Worm (Caenorhabditis elegans): ENCODE measurements around the gene smf-1.

Gene smf-1

ce11 chrX:6682683-6683082 lies 40.2 kb downstream of the smf-1 start, which contains the start of gene F38B6.8:
TSS of gene F38B6.8 (minus strand) at chrX:6682783.
- TF ChIP-seq ceh-19 (GFP tag; optimal IDR thresholded peaks at IDR 0.05): no peak
- TF ChIP-seq sox-2 (GFP tag; IDR thresholded peaks at IDR 0.05): no peak
- no peak for TF ChIP-seq hlh-13 (GFP tag; optimal IDR thresholded peaks at IDR 0.05)
- TF ChIP-seq ets-4 (tag; optimal IDR thresholded peaks at IDR 0.05): no peak
- TF ChIP-seq ceh-34 (tag; optimal IDR thresholded peaks at IDR 0.05): no peak
- TF ChIP-seq K09A11.1 (tag; optimal IDR thresholded peaks at IDR 0.05; ENCODE audit: insufficient read depth): no peak
- TF ChIP-seq sox-4 (tag; optimal IDR thresholded peaks at IDR 0.05): no peak
- TF ChIP-seq hlh-8 (tag; optimal IDR thresholded peaks at IDR 0.05): no peak

ce11 chrX:6674333-6674919 lies 48.4 kb downstream of the smf-1 start, which contains the start of gene F38B6.4:
TSS of gene F38B6.4 (plus strand) at chrX:6674869.
- TF ChIP-seq unc-55 (GFP tag; optimal IDR thresholded peaks at IDR 0.05) (no peak), ceh-30 (tag; optimal IDR thresholded peaks at IDR 0.05) (no peak), hlh-30 (tag; optimal IDR thresholded peaks at IDR 0.05; ENCODE audit: insufficient read depth) (no peak), K09A11.1 (tag; optimal IDR thresholded peaks at IDR 0.05; ENCODE audit: insufficient read depth) (no peak)

ce11 chrX:6672519-6672918 lies 50.3 kb downstream of the smf-1 start, which contains the start of gene col-172:
TSS of gene col-172 (plus strand) at chrX:6672819.
- TF ChIP-seq ref-2 (tag; optimal IDR thresholded peaks at IDR 0.05) (no peak), K09A11.1 (tag; optimal IDR thresholded peaks at IDR 0.05; ENCODE audit: insufficient read depth) (no peak), elt-4 (tag; optimal IDR thresholded peaks at IDR 0.05) (no peak), dmd-4 (tag; optimal IDR thresholded peaks at IDR 0.05; ENCODE audit: borderline replicate concordance) (no peak), T23F11.4 (GFP tag; optimal IDR thresholded peaks at IDR 0.05) (no peak), lin-11 (tag; optimal IDR thresholded peaks at IDR 0.05) (no peak), ceh-31 (tag; optimal IDR thresholded peaks at IDR 0.05) (no peak), unc-3 (GFP tag; conservative IDR thresholded peaks at IDR 0.05) (no peak), unc-3 (tag; optimal IDR thresholded peaks at IDR 0.05) (no peak), ceh-9 (tag; optimal IDR thresholded peaks at IDR 0.05) (no peak), F13H6.1 (tag; optimal IDR thresholded peaks at IDR 0.05) (no peak), sdc-2 (tag; optimal IDR thresholded peaks at IDR 0.05) (no peak)

ce11 chrX:6671717-6672116 lies 51.1 kb downstream of the smf-1 start:
- no peak for TF ChIP-seq ceh-34 (tag; optimal IDR thresholded peaks at IDR 0.05)
- TF ChIP-seq sdc-2 (tag; optimal IDR thresholded peaks at IDR 0.05): no peak
- TF ChIP-seq fkh-6 (tag; optimal IDR thresholded peaks at IDR 0.05): no peak
